Worm (Caenorhabditis elegans) whole organism, young adult: ENCODE data around the gene F01D5.6.

Source experiments
- F49E8.2 ChIP-seq: sonication (generic microtip); optimal IDR thresholded peaks from 3 replicates; lab custom pipeline; 2017; ENCODE audit warnings: missing genetic modification characterization, mild to moderate bottlenecking, missing compliant biosample characterization, antibody characterized with exemption, moderate library complexity; ENCODE audit not compliant: insufficient read depth
- Y53G8AR.9 ChIP-seq: fragments of 200-800 bp; sonication (Bioruptor generic); conservative IDR thresholded peaks from 2 replicates; pipeline ENCODE4 v1.3.6; 2022; ENCODE audit warnings: missing genetic modification reagents, missing genetic modification characterization, missing compliant biosample characterization
- ama-1 ChIP-seq, 3 experiments: fragments of 150-350 bp in 1 of 3; sonication (generic microtip) in 2 of 3; optimal IDR thresholded peaks; 2 replicates each; lab custom pipeline; 2014 to 2018; ENCODE audit warnings: missing biosample characterization in 2 of 3, missing genetic modification characterization in 2 of 3, missing genetic modification reagents in 2 of 3
- attf-3 ChIP-seq: fragments of 200-800 bp; sonication (Bioruptor generic); conservative IDR thresholded peaks from 2 replicates; pipeline ENCODE4 v1.3.6; 2022; ENCODE audit warnings: missing genetic modification reagents, missing genetic modification characterization, missing compliant biosample characterization
- nhr-120 ChIP-seq: fragments of 200-800 bp; sonication (Bioruptor generic); IDR thresholded peaks from 2 replicates; pipeline ENCODE4 v1.3.6; 2022; ENCODE audit warnings: missing genetic modification characterization, missing compliant biosample characterization
- pha-4 ChIP-seq: fragments of 150-350 bp; sonication (generic microtip); optimal IDR thresholded peaks from 2 replicates; lab custom pipeline; 2014; ENCODE audit warnings: missing biosample characterization, missing genetic modification reagents, missing genetic modification characterization
- tbp1 ChIP-seq: fragments of 200-800 bp; sonication (Bioruptor generic); optimal IDR thresholded peaks from 2 replicates; lab custom pipeline; 2018; ENCODE audit warnings: mild to moderate bottlenecking, missing genetic modification characterization, missing compliant biosample characterization
- ztf-25 ChIP-seq: fragments of 200-800 bp; sonication (Bioruptor generic); IDR thresholded peaks from 2 replicates; pipeline ENCODE4 v1.3.6; 2022; ENCODE audit warnings: missing genetic modification reagents, missing genetic modification characterization, missing compliant biosample characterization

- no peak for TF ChIP-seq ztf-25 (GFP tag; lab: Robert Waterston, UW)
- TF ChIP-seq nhr-120 (GFP tag; lab: Robert Waterston, UW) = no peak
- no peak for TF ChIP-seq tbp1 (GFP tag; lab: Kevin White, UChicago)
- no peak for TF ChIP-seq ama-1 (optimal IDR thresholded peaks at IDR 0.05; lab: Kevin White, UChicago)
- no peak for TF ChIP-seq ama-1 (GFP tag; optimal IDR thresholded peaks at IDR 0.05; lab: Kevin White, UChicago)
- TF ChIP-seq attf-3 (GFP tag; lab: Robert Waterston, UW) = no peak
- TF ChIP-seq pha-4 (tag; lab: Kevin White, UChicago) = no peak
- no peak for TF ChIP-seq F49E8.2 (tag; lab: Kevin White, UChicago)
- TF ChIP-seq Y53G8AR.9 = no peak
Measured at ce11 chrII:14034559-14034958, 28.2 kb downstream of the F01D5.6 start.
